Fruit fly (Drosophila melanogaster) whole organism, embryonic: ENCODE data around the gene Coq5.
A peak's percentile ranks its signal among the peaks of the same experiment; 100 is the strongest.

Experiments
- ATbp ChIP-seq: fragments of 200-800 bp; sonication (Bioruptor generic); optimal IDR thresholded peaks from 2 replicates; lab custom pipeline; 2017; ENCODE audit warnings: missing biosample characterization, mild to moderate bottlenecking, missing genetic modification characterization, missing genetic modification reagents
- Ada2b ChIP-seq: fragments of 200-800 bp; sonication (Bioruptor generic); IDR thresholded peaks from 2 replicates; pipeline ENCODE4 v1.3.6; 2022; ENCODE audit warnings: missing biosample characterization, missing genetic modification characterization
- Adf1 ChIP-seq: fragments of 200-800 bp; sonication (Bioruptor generic); IDR thresholded peaks from 2 replicates; pipeline ENCODE4 v1.3.6; 2022; ENCODE audit warnings: missing biosample characterization, missing genetic modification characterization
- C15 ChIP-seq: fragments of 200-800 bp; sonication (Bioruptor generic); IDR thresholded peaks from 3 replicates; pipeline ENCODE4 v1.3.6; 2022; ENCODE audit warnings: missing biosample characterization, missing genetic modification characterization
- CG11398 ChIP-seq: fragments of 200-800 bp; sonication (Bioruptor generic); optimal IDR thresholded peaks from 2 replicates; lab custom pipeline; 2016; ENCODE audit warnings: missing biosample characterization, missing genetic modification characterization
- CG12104 ChIP-seq: fragments of 200-800 bp; sonication (Bioruptor generic); optimal IDR thresholded peaks from 3 replicates; lab custom pipeline; 2016; ENCODE audit warnings: missing biosample characterization, missing genetic modification characterization
- CG12299 ChIP-seq: fragments of 200-800 bp; sonication (Bioruptor generic); optimal IDR thresholded peaks from 2 replicates; lab custom pipeline; 2018; ENCODE audit warnings: missing biosample characterization, mild to moderate bottlenecking, missing genetic modification characterization
- CG15073 ChIP-seq: fragments of 200-800 bp; sonication (Bioruptor generic); optimal IDR thresholded peaks from 2 replicates; lab custom pipeline; 2016; ENCODE audit warnings: missing biosample characterization, missing genetic modification characterization
- CG17186 ChIP-seq: fragments of 200-800 bp; sonication (Bioruptor generic); optimal IDR thresholded peaks from 3 replicates; lab custom pipeline; 2017; ENCODE audit warnings: missing biosample characterization, missing genetic modification reagents, missing genetic modification characterization
- CG17568 ChIP-seq: fragments of 200-800 bp; sonication (Bioruptor generic); optimal IDR thresholded peaks from 2 replicates; lab custom pipeline; 2018; ENCODE audit warnings: missing biosample characterization, mild to moderate bottlenecking, missing genetic modification characterization, moderate library complexity
- CG2120 ChIP-seq: fragments of 200-800 bp; sonication (Bioruptor generic); optimal IDR thresholded peaks from 3 replicates; lab custom pipeline; 2016; ENCODE audit warnings: missing biosample characterization, missing genetic modification characterization
- CG2199 ChIP-seq: fragments of 200-800 bp; sonication (Bioruptor generic); IDR thresholded peaks from 3 replicates; pipeline ENCODE4 v1.3.6; 2022; ENCODE audit warnings: missing biosample characterization, missing genetic modification characterization
- CG30431 ChIP-seq: fragments of 200-800 bp; sonication (Bioruptor generic); optimal IDR thresholded peaks from 2 replicates; lab custom pipeline; 2017; ENCODE audit warnings: missing biosample characterization, missing genetic modification characterization
- CG31224 ChIP-seq: fragments of 200-800 bp; sonication (Bioruptor generic); IDR thresholded peaks from 2 replicates; pipeline ENCODE4 v1.3.6; 2022; ENCODE audit warnings: missing biosample characterization, missing genetic modification characterization
- CG3163 ChIP-seq: fragments of 200-800 bp; sonication (Bioruptor generic); optimal IDR thresholded peaks from 3 replicates; lab custom pipeline; 2016; ENCODE audit warnings: missing biosample characterization, missing genetic modification characterization
- CG32772 ChIP-seq: fragments of 200-800 bp; sonication (Bioruptor generic); IDR thresholded peaks from 2 replicates; pipeline ENCODE4 v1.3.6; 2022; ENCODE audit warnings: missing biosample characterization, missing genetic modification characterization
- CG3838 ChIP-seq: fragments of 200-800 bp; sonication (Bioruptor generic); optimal IDR thresholded peaks from 3 replicates; lab custom pipeline; 2016; ENCODE audit warnings: missing biosample characterization, missing genetic modification characterization
- CG4820 ChIP-seq: fragments of 200-800 bp; sonication (Bioruptor generic); optimal IDR thresholded peaks from 3 replicates; lab custom pipeline; 2016; ENCODE audit warnings: missing biosample characterization, missing genetic modification characterization
- CG6765 ChIP-seq: fragments of 200-800 bp; sonication (Bioruptor generic); optimal IDR thresholded peaks from 3 replicates; lab custom pipeline; 2017; ENCODE audit warnings: missing biosample characterization, mild to moderate bottlenecking, missing genetic modification characterization
- Dip3 ChIP-seq: fragments of 200-800 bp; sonication (Bioruptor generic); optimal IDR thresholded peaks from 3 replicates; lab custom pipeline; 2016; ENCODE audit warnings: missing biosample characterization, missing genetic modification characterization
- Doc2 ChIP-seq: fragments of 200-800 bp; sonication (Bioruptor generic); IDR thresholded peaks from 2 replicates; pipeline ENCODE4 v1.3.6; 2022; ENCODE audit warnings: missing biosample characterization, missing genetic modification characterization
- Dp ChIP-seq: fragments of 200-800 bp; sonication (Bioruptor generic); optimal IDR thresholded peaks from 2 replicates; lab custom pipeline; 2018; ENCODE audit warnings: missing biosample characterization, mild to moderate bottlenecking, missing genetic modification characterization, moderate library complexity
- E2f2 ChIP-seq: fragments of 200-800 bp; sonication (Bioruptor generic); IDR thresholded peaks from 2 replicates; pipeline ENCODE4 v1.3.6; 2022; ENCODE audit warnings: missing biosample characterization, missing genetic modification characterization
- HLH54F ChIP-seq: fragments of 200-800 bp; sonication (Bioruptor generic); optimal IDR thresholded peaks from 3 replicates; lab custom pipeline; 2016; ENCODE audit warnings: missing biosample characterization, missing genetic modification characterization
- HLHmδ ChIP-seq: fragments of 200-800 bp; sonication (Bioruptor generic); optimal IDR thresholded peaks from 2 replicates; lab custom pipeline; 2018; ENCODE audit warnings: missing biosample characterization, mild to moderate bottlenecking, missing genetic modification characterization, moderate library complexity
- Hsf ChIP-seq: fragments of 200-800 bp; sonication (Bioruptor generic); optimal IDR thresholded peaks from 3 replicates; lab custom pipeline; 2016; ENCODE audit warnings: missing biosample characterization, missing genetic modification characterization
- MBD-R2 ChIP-seq: fragments of 200-800 bp; sonication (Bioruptor generic); IDR thresholded peaks from 2 replicates; pipeline ENCODE4 v1.3.6; 2022; ENCODE audit warnings: missing biosample characterization, missing genetic modification characterization
- Med ChIP-seq: fragments of 200-800 bp; sonication (Bioruptor generic); peaks from one replicate; lab custom pipeline; 2016; ENCODE audit warnings: missing biosample characterization, missing genetic modification characterization, mild to moderate bottlenecking, inconsistent platforms, moderate library complexity
- Myb ChIP-seq: fragments of 200-800 bp; sonication (Bioruptor generic); optimal IDR thresholded peaks from 2 replicates; lab custom pipeline; 2016; ENCODE audit warnings: missing biosample characterization, missing genetic modification characterization
- Nf-YA ChIP-seq: fragments of 200-800 bp; sonication (Bioruptor generic); IDR thresholded peaks from 2 replicates; pipeline ENCODE4 v1.3.6; 2022; ENCODE audit warnings: missing biosample characterization, missing genetic modification characterization
- Six4 ChIP-seq: fragments of 200-800 bp; sonication (Bioruptor generic); optimal IDR thresholded peaks from 2 replicates; lab custom pipeline; 2016; ENCODE audit warnings: missing biosample characterization, missing genetic modification characterization
- amos ChIP-seq: fragments of 200-800 bp; sonication (Bioruptor generic); IDR thresholded peaks from 2 replicates; pipeline ENCODE4 v1.3.6; 2022; ENCODE audit warnings: missing biosample characterization, missing genetic modification characterization; ENCODE audit not compliant: partially characterized antibody
- bbx ChIP-seq: fragments of 200-800 bp; sonication (Bioruptor generic); IDR thresholded peaks from 2 replicates; pipeline ENCODE4 v1.3.6; 2022; ENCODE audit warnings: missing biosample characterization, missing genetic modification characterization; ENCODE audit not compliant: partially characterized antibody
- cas ChIP-seq: fragments of 200-800 bp; sonication (Bioruptor generic); IDR thresholded peaks from 2 replicates; pipeline ENCODE4 v1.3.6; 2022; ENCODE audit warnings: missing biosample characterization, missing genetic modification characterization
- chinmo ChIP-seq: fragments of 200-800 bp; sonication (Bioruptor generic); IDR thresholded peaks from 4 replicates; pipeline ENCODE4 v1.3.6; 2022; ENCODE audit warnings: missing biosample characterization, missing genetic modification characterization; ENCODE audit not compliant: partially characterized antibody
- chm ChIP-seq: fragments of 200-800 bp; sonication (Bioruptor generic); IDR thresholded peaks from 2 replicates; pipeline ENCODE4 v1.3.6; 2022; ENCODE audit warnings: missing biosample characterization, missing genetic modification characterization
- ci ChIP-seq: fragments of 200-800 bp; sonication (Bioruptor generic); IDR thresholded peaks from 3 replicates; pipeline ENCODE4 v1.3.6; 2022; ENCODE audit warnings: missing biosample characterization, missing genetic modification characterization
- corto ChIP-seq: fragments of 200-800 bp; sonication (Bioruptor generic); optimal IDR thresholded peaks from 2 replicates; lab custom pipeline; 2016; ENCODE audit warnings: missing biosample characterization, mild to moderate bottlenecking, missing genetic modification characterization, moderate library complexity
- crp ChIP-seq, 2 experiments: fragments of 200-800 bp; sonication (Bioruptor generic); optimal IDR thresholded peaks; 2 replicates in 1 of 2; 3 replicates in 1 of 2; lab custom pipeline; 2017; ENCODE audit warnings: missing biosample characterization in 2 of 2, missing genetic modification characterization in 2 of 2, mild to moderate bottlenecking in 1 of 2, moderate library complexity in 1 of 2
- gro ChIP-seq: fragments of 200-800 bp; sonication (Bioruptor generic); optimal IDR thresholded peaks from 2 replicates; lab custom pipeline; 2016; ENCODE audit warnings: missing biosample characterization, missing genetic modification characterization
- hbn ChIP-seq: fragments of 200-800 bp; sonication (Bioruptor generic); IDR thresholded peaks from 2 replicates; pipeline ENCODE4 v1.3.6; 2022; ENCODE audit warnings: missing biosample characterization, missing genetic modification characterization; ENCODE audit not compliant: partially characterized antibody
- insv ChIP-seq, 2 experiments: fragments of 200-800 bp; sonication (Bioruptor generic); optimal IDR thresholded peaks; 3 replicates each; lab custom pipeline; 2016 to 2018; ENCODE audit warnings: missing biosample characterization in 2 of 2, missing genetic modification characterization in 2 of 2
- kah ChIP-seq: fragments of 200-800 bp; sonication (Bioruptor generic); optimal IDR thresholded peaks from 2 replicates; lab custom pipeline; 2018; ENCODE audit warnings: missing biosample characterization, mild to moderate bottlenecking, missing genetic modification characterization
- lola ChIP-seq, 3 experiments: fragments of >200 bp in 2 of 3; fragments of 200-800 bp in 1 of 3; sonication (Bioruptor generic) in 1 of 3; optimal IDR thresholded peaks; 2 replicates each; lab custom pipeline; 2017 to 2019; ENCODE audit warnings: missing biosample characterization in 3 of 3, missing genetic modification characterization in 3 of 3, mild to moderate bottlenecking in 1 of 3, moderate library complexity in 1 of 3
- pum ChIP-seq: fragments of 200-800 bp; sonication (Bioruptor generic); optimal IDR thresholded peaks from 2 replicates; lab custom pipeline; 2016; ENCODE audit warnings: missing biosample characterization, missing genetic modification characterization
- salm ChIP-seq: fragments of 200-800 bp; sonication (Bioruptor generic); optimal IDR thresholded peaks from 2 replicates; lab custom pipeline; 2018; ENCODE audit warnings: missing biosample characterization, mild to moderate bottlenecking, missing genetic modification characterization
- sc ChIP-seq, 3 experiments: fragments of >200 bp in 2 of 3; fragments of 200-800 bp in 1 of 3; sonication (Bioruptor generic) in 1 of 3; optimal IDR thresholded peaks; 2 replicates in 2 of 3; 3 replicates in 1 of 3; lab custom pipeline; 2017; ENCODE audit warnings: mild to moderate bottlenecking in 1 of 3, missing biosample characterization in 1 of 3, missing genetic modification characterization in 1 of 3, missing genetic modification reagents in 1 of 3
- seq ChIP-seq: fragments of 200-800 bp; sonication (Bioruptor generic); IDR thresholded peaks from 2 replicates; pipeline ENCODE4 v1.3.6; 2022; ENCODE audit warnings: missing biosample characterization, missing genetic modification characterization
- tap ChIP-seq: fragments of 200-800 bp; optimal IDR thresholded peaks from 3 replicates; lab custom pipeline; 2019; ENCODE audit warnings: missing biosample characterization, mild to moderate bottlenecking, missing genetic modification characterization, moderate library complexity
- tll ChIP-seq, 2 experiments: fragments of 200-800 bp in 1 of 2; fragments of >200 bp in 1 of 2; sonication (Bioruptor generic) in 1 of 2; optimal IDR thresholded peaks; 2 replicates each; lab custom pipeline; 2017 to 2019; ENCODE audit warnings: missing biosample characterization in 2 of 2, missing genetic modification characterization in 2 of 2, mild to moderate bottlenecking in 1 of 2, moderate library complexity in 1 of 2
- unc-4 ChIP-seq: fragments of 200-800 bp; sonication (Bioruptor generic); IDR thresholded peaks from 2 replicates; pipeline ENCODE4 v1.3.6; 2022; ENCODE audit warnings: missing biosample characterization, missing genetic modification characterization; ENCODE audit not compliant: partially characterized antibody

Gene Coq5

DNA sequence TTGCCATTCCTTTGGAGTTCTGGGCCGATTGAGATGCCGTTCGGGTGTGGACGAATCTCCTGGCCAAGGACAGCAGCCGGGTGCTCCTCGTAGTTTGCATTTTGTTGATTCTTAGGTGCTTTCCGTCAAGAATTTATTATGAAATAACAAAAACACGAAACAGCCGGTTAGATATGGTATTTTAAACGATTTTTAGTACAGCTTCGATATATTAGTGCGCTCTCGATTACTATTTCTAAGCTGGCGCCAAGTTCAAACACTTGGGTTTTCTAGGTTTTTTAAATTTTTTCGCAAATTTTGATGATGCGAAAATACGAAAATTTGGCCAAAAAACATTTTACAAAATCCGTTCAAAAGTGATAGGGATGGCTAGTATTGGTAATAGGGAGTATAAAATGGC, at the start of gene Coq5 (continued):
- TF ChIP-seq Myb = no peak
- no peak for TF ChIP-seq lola (GFP tag; optimal IDR thresholded peaks at IDR 0.05; lab: Kevin White, UChicago)
- TF ChIP-seq bbx (GFP tag; lab: Robert Waterston, UW) = no peak
- peak in 1 of 2 experiments; percentile 22 for TF ChIP-seq crp (GFP tag; optimal IDR thresholded peaks at IDR 0.05; lab: Kevin White, UChicago)
- TF ChIP-seq CG6765 (GFP tag; lab: Kevin White, UChicago) = no peak
- no peak for TF ChIP-seq CG17186 (GFP tag; lab: Kevin White, UChicago)
- TF ChIP-seq CG32772 = no peak
- TF ChIP-seq Dip3 (GFP tag; lab: Kevin White, UChicago) = no peak
- TF ChIP-seq CG12299 = no peak
- TF ChIP-seq chm (GFP tag; lab: Robert Waterston, UW) = no peak
- TF ChIP-seq gro (GFP tag; lab: Kevin White, UChicago) = no peak
- no peak for TF ChIP-seq kah (GFP tag; lab: Kevin White, UChicago)
- peak; percentile 76 for TF ChIP-seq Dp
- TF ChIP-seq Six4 (GFP tag; lab: Kevin White, UChicago) = no peak
- no peak for TF ChIP-seq ATbp (GFP tag; lab: Kevin White, UChicago)
- TF ChIP-seq CG30431 (GFP tag; lab: Kevin White, UChicago) = no peak
- no peak for TF ChIP-seq CG2199 (GFP tag; lab: Robert Waterston, UW)
- TF ChIP-seq insv (GFP tag; optimal IDR thresholded peaks at IDR 0.05; lab: Kevin White, UChicago) = no peak
- no peak for TF ChIP-seq Hsf (GFP tag; lab: Kevin White, UChicago)
- no peak for TF ChIP-seq HLH54F (GFP tag; lab: Kevin White, UChicago)
- peak; percentile 59 for TF ChIP-seq unc-4 (GFP tag; lab: Robert Waterston, UW)
- no peak for TF ChIP-seq tll (GFP tag; optimal IDR thresholded peaks at IDR 0.05; lab: Kevin White, UChicago)
- no peak for TF ChIP-seq HLHmδ (GFP tag; lab: Kevin White, UChicago)
- no peak for TF ChIP-seq CG4820
- TF ChIP-seq CG11398 (GFP tag; lab: Kevin White, UChicago) = no peak
- no peak for TF ChIP-seq corto
- TF ChIP-seq hbn (GFP tag; lab: Robert Waterston, UW) = 0 out of 2 replicates have a peak, but pooled peaks have one; percentile 36
- TF ChIP-seq sc (optimal IDR thresholded peaks at IDR 0.05; lab: Kevin White, UChicago) = no peak
- no peak for TF ChIP-seq sc (GFP tag; optimal IDR thresholded peaks at IDR 0.05; lab: Kevin White, UChicago)
- TF ChIP-seq seq = no peak
- no peak for TF ChIP-seq CG2120
- no peak for TF ChIP-seq CG3838
- peak; percentile 49; the same call in 1 of the 2 replicates for TF ChIP-seq MBD-R2
- TF ChIP-seq pum = no peak
- TF ChIP-seq CG17568 (GFP tag; lab: Kevin White, UChicago) = no peak
- TF ChIP-seq CG15073 (GFP tag; lab: Kevin White, UChicago) = no peak
- no peak for TF ChIP-seq salm (tag; lab: Kevin White, UChicago)
- no peak for TF ChIP-seq CG31224 (GFP tag; lab: Robert Waterston, UW)
- TF ChIP-seq chinmo (GFP tag; lab: Robert Waterston, UW) = no peak
- TF ChIP-seq Med (GFP tag; lab: Kevin White, UChicago) = peak; percentile 43
- TF ChIP-seq E2f2 (GFP tag; lab: Robert Waterston, UW) = peak; percentile 84
- no peak for TF ChIP-seq Doc2 (GFP tag; lab: Robert Waterston, UW)
- TF ChIP-seq cas (GFP tag; lab: Robert Waterston, UW) = no peak
- no peak for TF ChIP-seq C15 (GFP tag; lab: Robert Waterston, UW)
- TF ChIP-seq CG12104 (GFP tag; lab: Kevin White, UChicago) = no peak
- TF ChIP-seq CG3163 (GFP tag; lab: Kevin White, UChicago) = no peak
- TF ChIP-seq tap (tag; lab: Kevin White, UChicago) = no peak
- TF ChIP-seq ci (GFP tag; lab: Robert Waterston, UW) = no peak
- TF ChIP-seq Nf-YA = no peak
- TF ChIP-seq Ada2b (GFP tag; lab: Robert Waterston, UW) = no peak
- TF ChIP-seq amos (GFP tag; lab: Robert Waterston, UW) = peak; percentile 47; the same call in 1 of the 2 replicates
- no peak for TF ChIP-seq Adf1 (GFP tag; lab: Robert Waterston, UW)
